Fruit fly (Drosophila melanogaster) whole organism, embryonic: ENCODE results near the gene CG14085.

ENCODE experiments used
- Atf3 ChIP-seq: fragments of 200-800 bp; sonication (Bioruptor generic); optimal IDR thresholded peaks from 3 replicates; lab custom pipeline; 2016; ENCODE audit warnings: missing biosample characterization, missing genetic modification characterization
- BEAF-32 ChIP-seq: fragments of 200-800 bp; sonication (Bioruptor generic); optimal IDR thresholded peaks from 3 replicates; lab custom pipeline; 2017; ENCODE audit warnings: missing biosample characterization, missing genetic modification characterization, mild to moderate bottlenecking, moderate library complexity, missing genetic modification reagents
- CG10147 ChIP-seq: fragments of 200-800 bp; sonication (Bioruptor generic); optimal IDR thresholded peaks from 2 replicates; lab custom pipeline; 2019; ENCODE audit warnings: missing biosample characterization, mild to moderate bottlenecking, missing genetic modification characterization, moderate library complexity
- CG10431 ChIP-seq: fragments of 200-800 bp; sonication (Bioruptor generic); optimal IDR thresholded peaks from 3 replicates; lab custom pipeline; 2018; ENCODE audit warnings: missing biosample characterization, mild to moderate bottlenecking, missing genetic modification characterization
- CG11456 ChIP-seq: fragments of 200-800 bp; sonication (Bioruptor generic); IDR thresholded peaks from 3 replicates; pipeline ENCODE4 v1.3.6; 2022; ENCODE audit warnings: missing biosample characterization, missing genetic modification characterization
- CG11695 ChIP-seq: fragments of 200-800 bp; sonication (Bioruptor generic); IDR thresholded peaks from 3 replicates; pipeline ENCODE4 v1.3.6; 2022; ENCODE audit warnings: missing biosample characterization, missing genetic modification characterization
- CG12071 ChIP-seq: fragments of 200-800 bp; sonication (Bioruptor generic); optimal IDR thresholded peaks from 3 replicates; lab custom pipeline; 2018; ENCODE audit warnings: missing biosample characterization, mild to moderate bottlenecking, missing genetic modification characterization
- CG14014 ChIP-seq: fragments of 200-800 bp; sonication (Bioruptor generic); IDR thresholded peaks from 2 replicates; pipeline ENCODE4 v1.3.6; 2022; ENCODE audit warnings: missing biosample characterization, missing genetic modification characterization
- CG17186 ChIP-seq: fragments of 200-800 bp; sonication (Bioruptor generic); optimal IDR thresholded peaks from 3 replicates; lab custom pipeline; 2017; ENCODE audit warnings: missing biosample characterization, missing genetic modification reagents, missing genetic modification characterization
- CG17361 ChIP-seq: fragments of 200-800 bp; sonication (Bioruptor generic); IDR thresholded peaks from 3 replicates; pipeline ENCODE4 v1.3.6; 2022; ENCODE audit warnings: missing biosample characterization, missing genetic modification characterization
- CG30020 ChIP-seq: fragments of 200-800 bp; optimal IDR thresholded peaks from 2 replicates; lab custom pipeline; 2019; ENCODE audit warnings: missing biosample characterization, mild to moderate bottlenecking, missing genetic modification characterization, moderate library complexity
- CG32772 ChIP-seq: fragments of 200-800 bp; sonication (Bioruptor generic); IDR thresholded peaks from 2 replicates; pipeline ENCODE4 v1.3.6; 2022; ENCODE audit warnings: missing biosample characterization, missing genetic modification characterization
- CG34376 ChIP-seq: fragments of 200-800 bp; sonication (Bioruptor generic); optimal IDR thresholded peaks from 2 replicates; lab custom pipeline; 2018; ENCODE audit warnings: missing biosample characterization, mild to moderate bottlenecking, missing genetic modification characterization
- CG8478 ChIP-seq: fragments of >200 bp; optimal IDR thresholded peaks from 2 replicates; lab custom pipeline; 2018
- CG9797 ChIP-seq: fragments of 200-800 bp; sonication (Bioruptor generic); optimal IDR thresholded peaks from 3 replicates; lab custom pipeline; 2018; ENCODE audit warnings: missing biosample characterization, mild to moderate bottlenecking, missing genetic modification characterization
- Dbx ChIP-seq: fragments of 200-800 bp; sonication (Bioruptor generic); IDR thresholded peaks from 3 replicates; pipeline ENCODE4 v1.3.6; 2022; ENCODE audit warnings: missing biosample characterization, missing genetic modification characterization
- Dip2 ChIP-seq: fragments of 200-800 bp; sonication (Bioruptor generic); IDR thresholded peaks from 2 replicates; pipeline ENCODE4 v1.3.6; 2022; ENCODE audit warnings: missing biosample characterization, missing genetic modification characterization
- E2f1 ChIP-seq: fragments of 200-800 bp; sonication (Bioruptor generic); IDR thresholded peaks from 2 replicates; pipeline ENCODE4 v1.3.6; 2022; ENCODE audit warnings: missing biosample characterization, missing genetic modification characterization
- Fer2 ChIP-seq: fragments of 200-800 bp; sonication (Bioruptor generic); optimal IDR thresholded peaks from 2 replicates; lab custom pipeline; 2018; ENCODE audit warnings: missing biosample characterization, mild to moderate bottlenecking, missing genetic modification characterization, moderate library complexity
- HmgZ ChIP-seq: fragments of 200-800 bp; sonication (Bioruptor generic); optimal IDR thresholded peaks from 2 replicates; lab custom pipeline; 2018; ENCODE audit warnings: missing biosample characterization, mild to moderate bottlenecking, missing genetic modification characterization
- Mad ChIP-seq: fragments of 200-800 bp; sonication (Bioruptor generic); optimal IDR thresholded peaks from 2 replicates; lab custom pipeline; 2016; ENCODE audit warnings: missing biosample characterization, missing genetic modification characterization
- Nf-YC ChIP-seq: fragments of 200-800 bp; optimal IDR thresholded peaks from 3 replicates; lab custom pipeline; 2019; ENCODE audit warnings: missing biosample characterization, mild to moderate bottlenecking, missing genetic modification characterization, moderate library complexity
- Rfx ChIP-seq: fragments of 200-800 bp; sonication (Bioruptor generic); IDR thresholded peaks from 2 replicates; pipeline ENCODE4 v1.3.6; 2022; ENCODE audit warnings: missing biosample characterization, missing genetic modification characterization
- Side ChIP-seq: fragments of 200-800 bp; sonication (Bioruptor generic); optimal IDR thresholded peaks from 2 replicates; lab custom pipeline; 2016; ENCODE audit warnings: missing biosample characterization, missing genetic modification characterization
- Stat92E ChIP-seq, 3 experiments: fragments of >200 bp in 2 of 3; fragments of 200-800 bp in 1 of 3; sonication (Bioruptor generic) in 1 of 3; optimal IDR thresholded peaks; 2 replicates each; lab custom pipeline; 2017 to 2019; ENCODE audit warnings: missing biosample characterization in 3 of 3, missing genetic modification characterization in 3 of 3, mild to moderate bottlenecking in 1 of 3, moderate library complexity in 1 of 3
- al ChIP-seq: fragments of 200-800 bp; sonication (Bioruptor generic); IDR thresholded peaks from 2 replicates; pipeline ENCODE4 v1.3.6; 2022; ENCODE audit warnings: missing biosample characterization, missing genetic modification characterization
- ase ChIP-seq: fragments of 200-800 bp; sonication (Bioruptor generic); IDR thresholded peaks from 3 replicates; pipeline ENCODE4 v1.3.6; 2022; ENCODE audit warnings: missing biosample characterization, missing genetic modification characterization
- ato ChIP-seq: fragments of 200-800 bp; sonication (Bioruptor generic); IDR thresholded peaks from 2 replicates; pipeline ENCODE4 v1.3.6; 2022; ENCODE audit warnings: missing biosample characterization, missing genetic modification characterization; ENCODE audit not compliant: partially characterized antibody
- cg ChIP-seq: fragments of 200-800 bp; sonication (Bioruptor generic); optimal IDR thresholded peaks from 3 replicates; lab custom pipeline; 2019; ENCODE audit warnings: missing biosample characterization, mild to moderate bottlenecking, missing genetic modification characterization, moderate library complexity
- dmrt99B ChIP-seq: fragments of 200-800 bp; sonication (Bioruptor generic); optimal IDR thresholded peaks from 2 replicates; lab custom pipeline; 2018; ENCODE audit warnings: missing biosample characterization, mild to moderate bottlenecking, missing genetic modification characterization, moderate library complexity
- fd102C ChIP-seq: fragments of 200-800 bp; sonication (Bioruptor generic); optimal IDR thresholded peaks from 2 replicates; lab custom pipeline; 2018; ENCODE audit warnings: missing biosample characterization, mild to moderate bottlenecking, missing genetic modification characterization, moderate library complexity
- ftz-f1 ChIP-seq: fragments of 200-800 bp; sonication (Bioruptor generic); optimal IDR thresholded peaks from 2 replicates; lab custom pipeline; 2016; ENCODE audit warnings: missing biosample characterization, missing genetic modification characterization
- hkb ChIP-seq, 2 experiments: fragments of 200-800 bp in 1 of 2; fragments of >200 bp in 1 of 2; sonication (Bioruptor generic) in 1 of 2; IDR thresholded peaks in 1 of 2; optimal IDR thresholded peaks in 1 of 2; 2 replicates each; pipeline versions ENCODE4 v1.3.6 to Lab custom; 2017 to 2022; ENCODE audit warnings: missing biosample characterization in 1 of 2, missing genetic modification characterization in 1 of 2
- kni ChIP-seq: fragments of 200-800 bp; sonication (Bioruptor generic); optimal IDR thresholded peaks from 3 replicates; lab custom pipeline; 2017; ENCODE audit warnings: mild to moderate bottlenecking, missing biosample characterization, missing genetic modification reagents, missing genetic modification characterization
- lbe ChIP-seq: fragments of 200-800 bp; sonication (Bioruptor generic); optimal IDR thresholded peaks from 2 replicates; lab custom pipeline; 2016; ENCODE audit warnings: missing biosample characterization, mild to moderate bottlenecking, missing genetic modification characterization
- nau ChIP-seq: fragments of 200-800 bp; sonication (Bioruptor generic); optimal IDR thresholded peaks from 3 replicates; lab custom pipeline; 2017; ENCODE audit warnings: missing biosample characterization, mild to moderate bottlenecking, missing genetic modification characterization, missing genetic modification reagents
- pan ChIP-seq, 4 experiments: fragments of >200 bp in 3 of 4; fragments of 200-800 bp in 1 of 4; sonication (Bioruptor generic) in 1 of 4; optimal IDR thresholded peaks in 3 of 4; IDR thresholded peaks in 1 of 4; 2 replicates each; pipeline versions ENCODE4 v1.3.6 to Lab custom; 2017 to 2022; ENCODE audit warnings: missing biosample characterization in 2 of 4, missing genetic modification characterization in 2 of 4, mixed read lengths in 1 of 4
- ranshi ChIP-seq: fragments of 200-800 bp; sonication (Bioruptor generic); IDR thresholded peaks from 2 replicates; pipeline ENCODE4 v1.3.6; 2022; ENCODE audit warnings: missing biosample characterization, missing genetic modification characterization
- shn ChIP-seq: fragments of 200-800 bp; sonication (Bioruptor generic); optimal IDR thresholded peaks from 3 replicates; lab custom pipeline; 2016; ENCODE audit warnings: missing biosample characterization, missing genetic modification characterization
- slp2 ChIP-seq: fragments of 200-800 bp; sonication (Bioruptor generic); optimal IDR thresholded peaks from 2 replicates; lab custom pipeline; 2016; ENCODE audit warnings: missing biosample characterization, missing genetic modification characterization
- so ChIP-seq: fragments of 200-800 bp; sonication (Bioruptor generic); IDR thresholded peaks from 3 replicates; pipeline ENCODE4 v1.3.6; 2022; ENCODE audit warnings: missing biosample characterization, missing genetic modification characterization
- sr ChIP-seq: fragments of 200-800 bp; sonication (Bioruptor generic); IDR thresholded peaks from 3 replicates; pipeline ENCODE4 v1.3.6; 2022; ENCODE audit warnings: missing biosample characterization, missing genetic modification characterization
- sug ChIP-seq: fragments of 200-800 bp; optimal IDR thresholded peaks from 2 replicates; lab custom pipeline; 2019; ENCODE audit warnings: missing biosample characterization, mild to moderate bottlenecking, missing genetic modification characterization, moderate library complexity
- tin ChIP-seq: fragments of 200-800 bp; sonication (Bioruptor generic); optimal IDR thresholded peaks from 3 replicates; lab custom pipeline; 2016; ENCODE audit warnings: missing biosample characterization, missing genetic modification characterization
- unc-4 ChIP-seq: fragments of 200-800 bp; sonication (Bioruptor generic); IDR thresholded peaks from 2 replicates; pipeline ENCODE4 v1.3.6; 2022; ENCODE audit warnings: missing biosample characterization, missing genetic modification characterization; ENCODE audit not compliant: partially characterized antibody
- unpg ChIP-seq: fragments of 200-800 bp; sonication (Bioruptor generic); optimal IDR thresholded peaks from 3 replicates; lab custom pipeline; 2018; ENCODE audit warnings: missing biosample characterization, mild to moderate bottlenecking, missing genetic modification characterization, moderate library complexity
- wdn ChIP-seq: fragments of 200-800 bp; sonication (Bioruptor generic); IDR thresholded peaks from 2 replicates; pipeline ENCODE4 v1.3.6; 2022; ENCODE audit warnings: missing biosample characterization, missing genetic modification characterization
- z ChIP-seq: fragments of 200-800 bp; sonication (Bioruptor generic); IDR thresholded peaks from 3 replicates; pipeline ENCODE4 v1.3.6; 2022; ENCODE audit warnings: missing biosample characterization, missing genetic modification characterization
- zen ChIP-seq: fragments of 200-800 bp; sonication (Bioruptor generic); optimal IDR thresholded peaks from 3 replicates; lab custom pipeline; 2018; ENCODE audit warnings: missing biosample characterization, mild to moderate bottlenecking, missing genetic modification characterization, moderate library complexity

CG14085 gene

dm6 chr3L:19263480-19264140, 5.5 kb upstream of the CG14085 start, which contains the start of the genes CG42374 and Mettl5 (continued):
- no peak for TF ChIP-seq CG9797 (GFP tag; lab: Kevin White, UChicago)
- no peak for TF ChIP-seq lbe (GFP tag; lab: Kevin White, UChicago)
- no peak for TF ChIP-seq sr (GFP tag; lab: Robert Waterston, UW)
- TF ChIP-seq Stat92E (GFP tag; optimal IDR thresholded peaks at IDR 0.05; lab: Kevin White, UChicago): no peak
- no peak for TF ChIP-seq Dip2 (GFP tag; lab: Robert Waterston, UW)
- TF ChIP-seq CG10147: peak; percentile 17
- TF ChIP-seq CG17361 (GFP tag; lab: Robert Waterston, UW): no peak
- TF ChIP-seq cg (GFP tag; lab: Kevin White, UChicago): no peak
- TF ChIP-seq CG8478 (lab: Kevin White, UChicago): no peak
- TF ChIP-seq sug (tag; lab: Kevin White, UChicago): no peak
- no peak for TF ChIP-seq slp2
- no peak for TF ChIP-seq z (GFP tag; lab: Robert Waterston, UW)
- TF ChIP-seq wdn (GFP tag; lab: Robert Waterston, UW): no peak
- peak; percentile 47 for TF ChIP-seq dmrt99B
- peak; percentile 27 for TF ChIP-seq nau
- TF ChIP-seq CG17186 (GFP tag; lab: Kevin White, UChicago): no peak
- no peak for TF ChIP-seq zen (tag; lab: Kevin White, UChicago)
- no peak for TF ChIP-seq Nf-YC (tag; lab: Kevin White, UChicago)
- TF ChIP-seq HmgZ (tag; lab: Kevin White, UChicago): peak; percentile 42
- TF ChIP-seq CG10431 (GFP tag; lab: Kevin White, UChicago): no peak
- TF ChIP-seq CG14014 (GFP tag; lab: Robert Waterston, UW): 0 out of 2 replicates have a peak, but pooled peaks have one; percentile 32
- no peak for TF ChIP-seq ato (GFP tag; lab: Robert Waterston, UW)
- no peak for TF ChIP-seq Mad (GFP tag; lab: Kevin White, UChicago)
- no peak for TF ChIP-seq hkb (optimal IDR thresholded peaks at IDR 0.05; lab: Kevin White, UChicago)
- TF ChIP-seq hkb (GFP tag; IDR thresholded peaks at IDR 0.05; lab: Robert Waterston, UW): peak; percentile 82
- no peak for TF ChIP-seq pan (optimal IDR thresholded peaks at IDR 0.05; lab: Kevin White, UChicago)
- TF ChIP-seq pan (GFP tag; optimal IDR thresholded peaks at IDR 0.05 in 1 of 2, IDR thresholded peaks at IDR 0.05 in 1 of 2): peak in 1 of 2 experiments; percentile 71
- no peak for TF ChIP-seq Side (GFP tag; lab: Kevin White, UChicago)
- TF ChIP-seq kni: no peak
- peak; percentile 25; the same call in 1 of the 2 replicates for TF ChIP-seq E2f1 (GFP tag; lab: Robert Waterston, UW)
- no peak for TF ChIP-seq so (GFP tag; lab: Robert Waterston, UW)
- peak; percentile 34; the same call in 1 of the 2 replicates for TF ChIP-seq ranshi (GFP tag; lab: Robert Waterston, UW)
- TF ChIP-seq CG11695 (GFP tag; lab: Robert Waterston, UW): peak; percentile 83
- no peak for TF ChIP-seq shn (GFP tag; lab: Kevin White, UChicago)
- TF ChIP-seq CG11456 (GFP tag; lab: Robert Waterston, UW): no peak
- TF ChIP-seq ftz-f1: peak; percentile 14
- TF ChIP-seq Atf3 (GFP tag; lab: Kevin White, UChicago): no peak
- no peak for TF ChIP-seq Fer2 (tag; lab: Kevin White, UChicago)
- peak; percentile 69 for TF ChIP-seq unpg
- peak; percentile 65 for TF ChIP-seq Rfx (GFP tag; lab: Robert Waterston, UW)
- TF ChIP-seq CG34376 (GFP tag; lab: Kevin White, UChicago): no peak
- TF ChIP-seq CG30020: no peak
- TF ChIP-seq tin (GFP tag; lab: Kevin White, UChicago): no peak
- TF ChIP-seq ase (GFP tag; lab: Robert Waterston, UW): 0 out of 3 replicates have a peak, but pooled peaks have one; percentile 50
- peak; percentile 44 for TF ChIP-seq CG12071 (GFP tag; lab: Kevin White, UChicago)
- 0 out of 2 replicates have a peak, but pooled peaks have one; percentile 5 for TF ChIP-seq al (GFP tag; lab: Robert Waterston, UW)
- TF ChIP-seq Dbx (GFP tag; lab: Robert Waterston, UW): no peak; the same call in 2 of the 3 replicates
- no peak for TF ChIP-seq CG32772 (GFP tag; lab: Robert Waterston, UW)
- TF ChIP-seq unc-4 (GFP tag; lab: Robert Waterston, UW): no peak
- TF ChIP-seq fd102C (GFP tag; lab: Kevin White, UChicago): no peak
- no peak for TF ChIP-seq BEAF-32
